Fruit fly (Drosophila melanogaster) whole organism, wandering third instar larva: ENCODE measurements around the gene Atg13.
A peak's percentile ranks its signal among the peaks of the same experiment; 100 is the strongest.

Experiments used
- Abd-B ChIP-seq: fragments of >200 bp; optimal IDR thresholded peaks from 2 replicates; lab custom pipeline; 2017; ENCODE audit warnings: missing biosample characterization, missing genetic modification characterization
- CG32264 ChIP-seq: fragments of 200-800 bp; sonication (Bioruptor generic); optimal IDR thresholded peaks from 2 replicates; lab custom pipeline; 2016; ENCODE audit warnings: missing biosample characterization, missing genetic modification characterization
- CG9705 ChIP-seq: fragments of 200-800 bp; sonication (Bioruptor generic); optimal IDR thresholded peaks from 2 replicates; lab custom pipeline; 2018; ENCODE audit warnings: missing biosample characterization, mild to moderate bottlenecking, missing genetic modification characterization
- CrebA ChIP-seq: fragments of 200-800 bp; sonication (Bioruptor generic); optimal IDR thresholded peaks from 2 replicates; lab custom pipeline; 2016; ENCODE audit warnings: missing biosample characterization, mild to moderate bottlenecking, missing genetic modification characterization, borderline replicate concordance
- Dfd ChIP-seq: fragments of >200 bp; optimal IDR thresholded peaks from 2 replicates; lab custom pipeline; 2017; ENCODE audit warnings: missing biosample characterization, missing genetic modification characterization
- HLH106 ChIP-seq: fragments of 200-800 bp; optimal IDR thresholded peaks from 3 replicates; lab custom pipeline; 2019; ENCODE audit warnings: missing biosample characterization, mild to moderate bottlenecking, missing genetic modification characterization, moderate library complexity
- Hnf4 ChIP-seq: fragments of 200-800 bp; sonication (Bioruptor generic); optimal IDR thresholded peaks from 2 replicates; lab custom pipeline; 2016; ENCODE audit warnings: missing biosample characterization, mild to moderate bottlenecking, missing genetic modification characterization
- Hr78 ChIP-seq: fragments of >200 bp; optimal IDR thresholded peaks from 2 replicates; lab custom pipeline; 2017; ENCODE audit warnings: missing biosample characterization, missing genetic modification characterization
- Hr83 ChIP-seq: fragments of 200-300 bp; sonication (Bioruptor generic); optimal IDR thresholded peaks from 2 replicates; lab custom pipeline; 2016; ENCODE audit warnings: missing biosample characterization, mild to moderate bottlenecking, missing genetic modification characterization, moderate library complexity; ENCODE audit not compliant: poor library complexity, severe bottlenecking
- Mio ChIP-seq: sonication (Bioruptor generic); optimal IDR thresholded peaks from 2 replicates; lab custom pipeline; 2016; ENCODE audit warnings: missing biosample characterization, missing genetic modification characterization
- Myc ChIP-seq: fragments of >200 bp; optimal IDR thresholded peaks from 2 replicates; lab custom pipeline; 2017
- N ChIP-seq: fragments of >200 bp; optimal IDR thresholded peaks from 2 replicates; lab custom pipeline; 2018; ENCODE audit warnings: missing biosample characterization, missing external identifiers, missing genetic modification characterization
- OdsH ChIP-seq: fragments of 200-800 bp; sonication (Bioruptor generic); optimal IDR thresholded peaks from 2 replicates; lab custom pipeline; 2016; ENCODE audit warnings: missing biosample characterization, mild to moderate bottlenecking, missing genetic modification characterization
- Rel ChIP-seq, 2 experiments: fragments of 200-800 bp; sonication (Bioruptor generic) in 1 of 2; optimal IDR thresholded peaks; 2 replicates in 1 of 2; 3 replicates in 1 of 2; lab custom pipeline; 2016 to 2019; ENCODE audit warnings: mild to moderate bottlenecking in 2 of 2, missing biosample characterization in 2 of 2, missing genetic modification characterization in 2 of 2, moderate library complexity in 1 of 2
- br ChIP-seq: fragments of 200-800 bp; sonication (Bioruptor generic); optimal IDR thresholded peaks from 2 replicates; lab custom pipeline; 2016; ENCODE audit warnings: missing biosample characterization, missing genetic modification characterization
- brk ChIP-seq: fragments of 200-800 bp; sonication (Bioruptor generic); optimal IDR thresholded peaks from 2 replicates; lab custom pipeline; 2016; ENCODE audit warnings: missing biosample characterization, mild to moderate bottlenecking, missing genetic modification characterization
- dl ChIP-seq, 2 experiments: fragments of 175-275, 200-275 bp in 1 of 2; fragments of 200-275 bp in 1 of 2; sonication (Bioruptor generic); optimal IDR thresholded peaks; lab custom pipeline; 2018; ENCODE audit warnings: mild to moderate bottlenecking in 2 of 2, missing biosample characterization in 2 of 2, missing genetic modification characterization in 2 of 2, moderate library complexity in 2 of 2; ENCODE audit not compliant: partially characterized antibody in 2 of 2, insufficient read depth in 1 of 2
- dsf ChIP-seq: sonication (Bioruptor generic); optimal IDR thresholded peaks from 2 replicates; lab custom pipeline; 2016; ENCODE audit warnings: missing biosample characterization, missing genetic modification characterization, borderline replicate concordance
- ey ChIP-seq: fragments of 200-800 bp; sonication (Bioruptor generic); optimal IDR thresholded peaks from 2 replicates; lab custom pipeline; 2016; ENCODE audit warnings: missing biosample characterization, missing genetic modification characterization
- foxo ChIP-seq, 2 experiments: fragments of 200-800 bp; sonication (Bioruptor generic); optimal IDR thresholded peaks; 2 replicates in 1 of 2; 3 replicates in 1 of 2; lab custom pipeline; 2016 to 2017; ENCODE audit warnings: missing biosample characterization in 2 of 2, missing genetic modification characterization in 2 of 2
- fru ChIP-seq: fragments of 200-800 bp; sonication (Bioruptor generic); optimal IDR thresholded peaks from 3 replicates; lab custom pipeline; 2016; ENCODE audit warnings: missing biosample characterization, mild to moderate bottlenecking, missing genetic modification characterization
- h ChIP-seq: fragments of 200-800 bp; sonication (Bioruptor generic); optimal IDR thresholded peaks from 3 replicates; lab custom pipeline; 2016; ENCODE audit warnings: missing biosample characterization, mild to moderate bottlenecking, missing genetic modification characterization
- psq ChIP-seq: fragments of 200-800 bp; sonication (Bioruptor generic); optimal IDR thresholded peaks from 3 replicates; lab custom pipeline; 2017; ENCODE audit warnings: missing biosample characterization, mild to moderate bottlenecking, missing genetic modification characterization, moderate library complexity
- rgr ChIP-seq: fragments of 200-800 bp; sonication (Bioruptor generic); optimal IDR thresholded peaks from 3 replicates; lab custom pipeline; 2016; ENCODE audit warnings: missing biosample characterization, mild to moderate bottlenecking, missing genetic modification characterization
- sage ChIP-seq: fragments of 200-800 bp; sonication (Bioruptor generic); optimal IDR thresholded peaks from 2 replicates; lab custom pipeline; 2016; ENCODE audit warnings: missing biosample characterization, mild to moderate bottlenecking, missing genetic modification characterization
- sv ChIP-seq: fragments of 200-800 bp; sonication (Bioruptor generic); optimal IDR thresholded peaks from 3 replicates; lab custom pipeline; 2016; ENCODE audit warnings: missing biosample characterization, missing genetic modification characterization
- usp ChIP-seq: fragments of >200 bp; optimal IDR thresholded peaks from 2 replicates; lab custom pipeline; 2017; ENCODE audit warnings: missing biosample characterization, missing genetic modification characterization

Atg13 gene

dm6 chr3R:8306188-8306926 is 43.3 kb upstream of the Atg13 start:
- TF ChIP-seq rgr (no peak), fru (GFP tag; lab: Kevin White, UChicago) (no peak), dsf (GFP tag; lab: Kevin White, UChicago) (no peak), CrebA (GFP tag; lab: Kevin White, UChicago) (no peak), HLH106 (tag; lab: Kevin White, UChicago) (no peak), sage (peak; percentile 82), foxo (GFP tag; optimal IDR thresholded peaks at IDR 0.05; lab: Kevin White, UChicago) (peak in 1 of 2 experiments; percentile 20), Mio (GFP tag; lab: Kevin White, UChicago) (no peak)

- no peak for TF ChIP-seq CG32264 (GFP tag; lab: Kevin White, UChicago)
- TF ChIP-seq Rel (GFP tag; optimal IDR thresholded peaks at IDR 0.05; lab: Kevin White, UChicago) = no peak
- no peak for TF ChIP-seq Rel (tag; optimal IDR thresholded peaks at IDR 0.05; lab: Kevin White, UChicago)
- no peak for TF ChIP-seq usp (GFP tag; lab: Kevin White, UChicago)
- no peak for TF ChIP-seq sage
- TF ChIP-seq psq = no peak
- no peak for TF ChIP-seq OdsH
- TF ChIP-seq brk (GFP tag; lab: Kevin White, UChicago) = no peak
- no peak for TF ChIP-seq br (GFP tag; lab: Kevin White, UChicago)
- no peak for TF ChIP-seq rgr
- TF ChIP-seq dsf (GFP tag; lab: Kevin White, UChicago) = no peak
- no peak for TF ChIP-seq Myc
- no peak for TF ChIP-seq ey (GFP tag; lab: Kevin White, UChicago)
- TF ChIP-seq dl (GFP tag; optimal IDR thresholded peaks at IDR 0.05; lab: Kevin White, UChicago; ENCODE audit: insufficient read depth in 1 of 2, partially characterized antibody in 2 of 2) = no peak
- TF ChIP-seq Hr78 = no peak
- no peak for TF ChIP-seq Abd-B (GFP tag; lab: Kevin White, UChicago)
These were observed 42.7 kb upstream of the Atg13 start for dm6 chr3R:8306927-8307261.

- TF ChIP-seq HLH106 (tag; lab: Kevin White, UChicago) (no peak), Hr83 (GFP tag; lab: Kevin White, UChicago) (no peak), Hnf4 (GFP tag; lab: Kevin White, UChicago) (no peak), brk (GFP tag; lab: Kevin White, UChicago) (no peak), dl (GFP tag; optimal IDR thresholded peaks at IDR 0.05; lab: Kevin White, UChicago; ENCODE audit: insufficient read depth in 1 of 2, partially characterized antibody in 2 of 2) (no peak), rgr (no peak), Dfd (GFP tag; lab: Kevin White, UChicago) (no peak)
These were observed 42.3 kb upstream of the Atg13 start for dm6 chr3R:8307283-8307682.

DNA sequence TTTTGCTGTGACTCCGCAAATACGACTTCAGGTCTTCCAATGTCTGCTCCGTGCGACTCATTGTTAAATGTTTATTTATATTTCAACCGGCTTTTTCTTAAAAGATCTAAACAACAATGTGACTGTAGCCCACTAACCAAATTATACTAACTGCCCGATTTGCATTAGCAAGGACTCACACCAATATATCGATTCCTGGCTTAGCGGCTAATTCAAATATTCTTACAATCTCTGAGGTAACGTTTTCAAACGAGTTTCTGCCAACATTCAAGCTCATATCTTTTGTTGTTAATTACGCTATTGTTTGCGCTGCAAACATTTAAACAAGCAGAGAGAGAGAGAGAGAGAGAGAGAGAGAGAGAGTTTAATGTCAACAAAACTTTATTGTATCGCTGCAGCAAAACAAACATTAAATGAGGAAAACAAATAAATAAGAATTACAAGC is 41.1 kb upstream of the Atg13 start, which contains the start of gene tex:
tex (minus strand) TSS at position 131 of the 445 bp plus-strand sequence.
- TF ChIP-seq h (GFP tag; lab: Kevin White, UChicago) (no peak), usp (GFP tag; lab: Kevin White, UChicago) (no peak), CG32264 (GFP tag; lab: Kevin White, UChicago) (no peak), brk (GFP tag; lab: Kevin White, UChicago) (no peak), rgr (no peak), Hnf4 (GFP tag; lab: Kevin White, UChicago) (no peak), foxo (GFP tag; optimal IDR thresholded peaks at IDR 0.05; lab: Kevin White, UChicago) (no peak), fru (GFP tag; lab: Kevin White, UChicago) (no peak), N (GFP tag; lab: Kevin White, UChicago) (no peak)

dm6 chr3R:8310678-8311077 is 38.9 kb upstream of the Atg13 start, which contains the start of gene CG11693:
CG11693 (minus strand) TSS chr3R:8310778.
- TF ChIP-seq sv (GFP tag; lab: Kevin White, UChicago) = no peak
- TF ChIP-seq Rel (GFP tag; optimal IDR thresholded peaks at IDR 0.05; lab: Kevin White, UChicago) = no peak
- no peak for TF ChIP-seq Rel (tag; optimal IDR thresholded peaks at IDR 0.05; lab: Kevin White, UChicago)
- TF ChIP-seq h (GFP tag; lab: Kevin White, UChicago) = no peak
- no peak for TF ChIP-seq CG9705
